Worm (Caenorhabditis elegans): ENCODE data around the gene ech-2.
A peak's percentile ranks its signal among the peaks of the same experiment; 100 is the strongest.

The ech-2 gene

ce11 chrIV:11885313-11885712 is 29.2 kb upstream of the ech-2 start, which contains the start of gene let-653:
let-653 (plus strand) TSS chrIV:11885613.
- no peak for TF ChIP-seq fos-1 (tag; optimal IDR thresholded peaks at IDR 0.05)
- no peak for TF ChIP-seq ZK337.2 (GFP tag; IDR thresholded peaks at IDR 0.05)
- TF ChIP-seq nhr-42 (GFP tag; IDR thresholded peaks at IDR 0.05), result no peak
- peak; percentile 12 for TF ChIP-seq nhr-25 (tag; optimal IDR thresholded peaks at IDR 0.05; ENCODE audit: borderline replicate concordance, insufficient read depth)
- no peak for TF ChIP-seq snpc-4 (tag; optimal IDR thresholded peaks at IDR 0.05)
- no peak for TF ChIP-seq nhr-76 (tag; optimal IDR thresholded peaks at IDR 0.05)

DNA sequence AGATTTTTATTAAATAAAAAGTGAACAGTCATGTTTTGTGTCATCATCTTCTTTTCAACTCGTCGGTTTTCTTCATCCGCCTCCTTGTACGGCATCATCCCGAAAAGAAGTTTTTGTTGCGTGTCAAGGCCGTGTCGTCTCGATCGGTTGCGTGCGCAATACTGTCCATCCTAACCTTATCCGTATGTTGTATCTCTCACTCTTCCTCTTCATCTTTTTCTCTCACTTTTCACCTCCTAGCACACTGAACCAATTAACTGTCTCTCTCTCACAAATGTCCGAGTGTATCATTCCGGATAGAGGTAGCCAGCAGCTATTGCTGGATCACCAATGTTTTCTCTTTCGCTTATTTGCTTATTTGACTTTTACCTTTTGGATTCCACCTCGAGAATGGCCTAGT is 27.3 kb upstream of the ech-2 start:
- TF ChIP-seq hmg-1.1 (GFP tag; IDR thresholded peaks at IDR 0.05) (no peak), mdl-1 (tag; optimal IDR thresholded peaks at IDR 0.05) (peak in 1 of 2 experiments; percentile 10), nhr-28 (tag; optimal IDR thresholded peaks at IDR 0.05) (peak; percentile 63), egl-27 (tag; optimal IDR thresholded peaks at IDR 0.05) (no peak), nhr-25 (tag; optimal IDR thresholded peaks at IDR 0.05; ENCODE audit: borderline replicate concordance, insufficient read depth) (peak; percentile 43)

- TF ChIP-seq nhr-111 (GFP tag; optimal IDR thresholded peaks at IDR 0.05) (no peak), F44E2.7 (GFP tag; IDR thresholded peaks at IDR 0.05) (no peak), spr-3 (GFP tag; optimal IDR thresholded peaks at IDR 0.05) (no peak), F26F4.8 (GFP tag; conservative IDR thresholded peaks at IDR 0.05) (no peak), lin-39 (tag; optimal IDR thresholded peaks at IDR 0.05) (no peak), D1046.2 (GFP tag; IDR thresholded peaks at IDR 0.05) (no peak), dpl-1 (GFP tag; optimal IDR thresholded peaks at IDR 0.05) (no peak), saeg-2 (GFP tag; IDR thresholded peaks at IDR 0.05) (no peak), daf-19 (GFP tag; conservative IDR thresholded peaks at IDR 0.05) (no peak)
Observed at ce11 chrIV:11882534-11882933, 26.4 kb upstream of the ech-2 start.

DNA sequence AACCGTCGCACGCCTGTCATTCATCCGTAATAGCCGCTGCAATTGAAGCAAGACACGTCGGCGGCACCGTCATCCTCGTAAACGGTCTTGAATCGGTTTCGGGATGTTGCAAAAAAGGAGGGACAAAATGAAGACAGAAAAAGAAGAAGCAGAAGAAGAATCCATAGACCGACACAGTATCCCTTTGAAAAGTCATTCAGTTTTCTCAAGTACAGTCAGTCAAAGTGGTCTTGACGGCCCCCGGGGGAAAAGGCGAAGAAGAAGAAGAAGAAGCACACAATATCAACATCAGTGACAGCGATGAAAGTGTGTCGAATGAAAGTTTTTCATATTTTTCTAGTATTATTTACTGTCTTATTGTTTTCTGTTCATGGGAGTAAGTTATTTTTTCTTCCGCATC is 22.1 kb upstream of the ech-2 start, which contains the start of gene cutl-27:
Gene cutl-27, plus strand, starts transcription at position 301 of the 400 bp plus-strand sequence.
- no peak for TF ChIP-seq dmd-6 (GFP tag; IDR thresholded peaks at IDR 0.05)
- no peak for TF ChIP-seq nhr-76 (tag; optimal IDR thresholded peaks at IDR 0.05)
- TF ChIP-seq pha-4 (GFP tag; IDR thresholded peaks at IDR 0.05), result no peak
- TF ChIP-seq pha-4 (tag; optimal IDR thresholded peaks at IDR 0.05), result no peak
- no peak for TF ChIP-seq dmd-9 (GFP tag; IDR thresholded peaks at IDR 0.05)
- peak in 1 of 2 experiments; percentile 88 for TF ChIP-seq unc-62 (GFP tag; optimal IDR thresholded peaks at IDR 0.05 in 1 of 2)
- no peak for TF ChIP-seq unc-62 (tag; optimal IDR thresholded peaks at IDR 0.05)

DNA sequence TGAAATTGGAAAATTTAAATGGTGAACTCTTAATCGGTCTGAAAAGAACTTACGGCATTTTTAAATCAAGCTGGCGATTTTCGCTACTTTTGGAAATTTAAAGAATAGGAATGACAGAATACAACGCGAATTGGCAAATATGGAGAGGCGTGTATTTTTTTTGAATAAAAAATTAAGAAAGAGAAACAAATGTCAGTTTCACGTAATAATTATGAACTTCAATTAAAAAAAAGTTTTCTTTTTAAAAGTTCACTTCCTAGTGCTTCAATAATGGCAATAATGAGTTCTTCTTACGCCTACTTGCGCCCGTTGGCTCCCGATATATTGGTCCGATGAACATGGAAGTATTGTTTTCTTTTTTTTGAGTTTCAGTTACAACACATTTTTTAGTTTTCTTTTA is 21.5 kb upstream of the ech-2 start, which contains the start of gene pph-2:
Gene pph-2, minus strand, starts transcription at position 101 of the 400 bp plus-strand sequence.
- no peak for TF ChIP-seq duxl-1 (tag; optimal IDR thresholded peaks at IDR 0.05; ENCODE audit: poor library complexity)
- no peak for TF ChIP-seq ceh-44 (GFP tag; IDR thresholded peaks at IDR 0.05)
- TF ChIP-seq daf-12 (tag; optimal IDR thresholded peaks at IDR 0.05), result no peak
- no peak for TF ChIP-seq snpc-1.2 (GFP tag; IDR thresholded peaks at IDR 0.05)
- no peak for TF ChIP-seq zfp-3 (GFP tag; conservative IDR thresholded peaks at IDR 0.05)
- no peak for TF ChIP-seq F26F4.8 (GFP tag; conservative IDR thresholded peaks at IDR 0.05)
- no peak for TF ChIP-seq Y105C5A.15 (GFP tag; IDR thresholded peaks at IDR 0.05)
- no peak for TF ChIP-seq ceh-82 (tag; optimal IDR thresholded peaks at IDR 0.05)
- TF ChIP-seq ZK546.5 (tag; optimal IDR thresholded peaks at IDR 0.05), result no peak
- TF ChIP-seq nhr-76 (tag; optimal IDR thresholded peaks at IDR 0.05), result no peak
- no peak for TF ChIP-seq nhr-25 (tag; optimal IDR thresholded peaks at IDR 0.05; ENCODE audit: borderline replicate concordance, insufficient read depth)
- no peak for TF ChIP-seq lsy-2 (tag; optimal IDR thresholded peaks at IDR 0.05)
- TF ChIP-seq zip-2 (tag; optimal IDR thresholded peaks at IDR 0.05), result no peak
- no peak for TF ChIP-seq F10B5.3 (tag; optimal IDR thresholded peaks at IDR 0.05)
- no peak for TF ChIP-seq saeg-2 (GFP tag; IDR thresholded peaks at IDR 0.05)
- TF ChIP-seq aly-2 (tag; optimal IDR thresholded peaks at IDR 0.05), result no peak
- TF ChIP-seq unc-130 (GFP tag; optimal IDR thresholded peaks at IDR 0.05), result no peak
- no peak for TF ChIP-seq ztf-7 (tag; optimal IDR thresholded peaks at IDR 0.05)
- no peak for TF ChIP-seq lin-15B (tag; optimal IDR thresholded peaks at IDR 0.05)
- no peak for TF ChIP-seq dmd-8 (GFP tag; IDR thresholded peaks at IDR 0.05)
